Worm (Caenorhabditis elegans): ENCODE results near the gene ZK593.3.

Gene ZK593.3

DNA sequence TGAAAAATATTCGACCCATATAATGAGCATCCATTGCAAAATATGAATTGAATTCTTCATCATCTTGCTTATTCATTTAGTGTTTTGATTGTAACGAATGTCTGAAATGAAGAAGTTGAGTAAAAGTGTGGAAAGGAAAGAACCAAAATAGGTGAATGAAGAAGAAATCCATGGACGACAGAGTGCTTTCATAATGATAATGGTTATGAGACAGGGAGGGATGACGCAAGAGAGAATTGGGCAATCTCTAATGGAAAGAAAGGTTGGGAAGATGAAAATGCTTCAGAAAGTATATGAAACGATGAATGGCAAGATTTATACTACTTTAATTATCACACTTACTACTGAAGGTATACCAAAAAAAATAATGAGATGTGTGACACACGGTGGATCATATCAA lies 11.2 kb upstream of the ZK593.3 start, which contains the start of gene ZK596.3:
Gene ZK596.3 (minus strand): TSS at position 101 of the 400 bp plus-strand sequence.
- TF ChIP-seq aly-1 (tag; optimal IDR thresholded peaks at IDR 0.05) (no peak), hnd-1 (tag; optimal IDR thresholded peaks at IDR 0.05) (no peak), ets-7 (tag; optimal IDR thresholded peaks at IDR 0.05) (no peak), tbx-37 (GFP tag; conservative IDR thresholded peaks at IDR 0.05) (no peak), hmbx-1 (tag; optimal IDR thresholded peaks at IDR 0.05) (no peak), pes-1 (GFP tag; IDR thresholded peaks at IDR 0.05) (no peak), scrt-1 (GFP tag; IDR thresholded peaks at IDR 0.05) (no peak), B0310.2 (tag; optimal IDR thresholded peaks at IDR 0.05) (no peak), ceh-36 (tag; optimal IDR thresholded peaks at IDR 0.05) (no peak), flt-1 (GFP tag; IDR thresholded peaks at IDR 0.05) (no peak), ceh-13 (GFP tag; optimal IDR thresholded peaks at IDR 0.05) (no peak), tra-4 (tag; optimal IDR thresholded peaks at IDR 0.05) (no peak), sea-1 (GFP tag; conservative IDR thresholded peaks at IDR 0.05) (no peak), F13C5.2 (tag; optimal IDR thresholded peaks at IDR 0.05) (no peak), ama-1 (optimal IDR thresholded peaks at IDR 0.05) (no peak)

ce11 chrIV:10909206-10909605 lies 6.3 kb upstream of the ZK593.3 start, which contains the start of gene ZK596.2:
Gene ZK596.2 (minus strand): TSS chrIV:10909306.
- TF ChIP-seq hnd-1 (tag; optimal IDR thresholded peaks at IDR 0.05) (no peak), B0310.2 (tag; optimal IDR thresholded peaks at IDR 0.05) (no peak), ceh-13 (GFP tag; optimal IDR thresholded peaks at IDR 0.05) (no peak), ceh-36 (tag; optimal IDR thresholded peaks at IDR 0.05) (no peak), sea-1 (GFP tag; conservative IDR thresholded peaks at IDR 0.05) (no peak), F13C5.2 (tag; optimal IDR thresholded peaks at IDR 0.05) (no peak), pes-1 (GFP tag; IDR thresholded peaks at IDR 0.05) (no peak), flt-1 (GFP tag; IDR thresholded peaks at IDR 0.05) (no peak)

ce11 chrIV:10909708-10910107 lies 5.8 kb upstream of the ZK593.3 start, which contains the start of gene pyk-2:
Gene pyk-2 (plus strand): TSS chrIV:10909913.
- TF ChIP-seq ceh-36 (tag; optimal IDR thresholded peaks at IDR 0.05) = no peak
- no peak for TF ChIP-seq scrt-1 (GFP tag; IDR thresholded peaks at IDR 0.05)
- TF ChIP-seq sea-1 (GFP tag; conservative IDR thresholded peaks at IDR 0.05) = no peak
- TF ChIP-seq B0310.2 (tag; optimal IDR thresholded peaks at IDR 0.05) = no peak
- no peak for TF ChIP-seq F13C5.2 (tag; optimal IDR thresholded peaks at IDR 0.05)
- no peak for TF ChIP-seq tra-4 (tag; optimal IDR thresholded peaks at IDR 0.05)
- TF ChIP-seq hmg-4 (GFP tag; optimal IDR thresholded peaks at IDR 0.05) = no peak
- no peak for TF ChIP-seq ets-7 (tag; optimal IDR thresholded peaks at IDR 0.05)
- no peak for TF ChIP-seq tbx-11 (GFP tag; IDR thresholded peaks at IDR 0.05)
- TF ChIP-seq aly-1 (tag; optimal IDR thresholded peaks at IDR 0.05) = no peak
- TF ChIP-seq flt-1 (GFP tag; IDR thresholded peaks at IDR 0.05) = no peak
- no peak for TF ChIP-seq ceh-13 (GFP tag; optimal IDR thresholded peaks at IDR 0.05)
- no peak for TF ChIP-seq tbx-37 (GFP tag; conservative IDR thresholded peaks at IDR 0.05)
- no peak for TF ChIP-seq hmbx-1 (tag; optimal IDR thresholded peaks at IDR 0.05)
- no peak for TF ChIP-seq pes-1 (GFP tag; IDR thresholded peaks at IDR 0.05)
- TF ChIP-seq hnd-1 (tag; optimal IDR thresholded peaks at IDR 0.05) = no peak
- no peak for TF ChIP-seq ama-1 (optimal IDR thresholded peaks at IDR 0.05)

ce11 chrIV:10913081-10913480 lies 2.4 kb upstream of the ZK593.3 start, which contains the start of gene ZK593.2:
Gene ZK593.2 (plus strand): TSS chrIV:10913381.
- TF ChIP-seq hmg-4 (GFP tag; optimal IDR thresholded peaks at IDR 0.05) (no peak), pes-1 (GFP tag; IDR thresholded peaks at IDR 0.05) (no peak), flt-1 (GFP tag; IDR thresholded peaks at IDR 0.05) (no peak), tbx-11 (GFP tag; IDR thresholded peaks at IDR 0.05) (no peak), ceh-36 (tag; optimal IDR thresholded peaks at IDR 0.05) (no peak), B0310.2 (tag; optimal IDR thresholded peaks at IDR 0.05) (no peak), ceh-13 (GFP tag; optimal IDR thresholded peaks at IDR 0.05) (no peak), ets-7 (tag; optimal IDR thresholded peaks at IDR 0.05) (no peak), F13C5.2 (tag; optimal IDR thresholded peaks at IDR 0.05) (no peak), tbx-37 (GFP tag; conservative IDR thresholded peaks at IDR 0.05) (no peak), hmbx-1 (tag; optimal IDR thresholded peaks at IDR 0.05) (no peak), scrt-1 (GFP tag; IDR thresholded peaks at IDR 0.05) (no peak), sea-1 (GFP tag; conservative IDR thresholded peaks at IDR 0.05) (no peak), tra-4 (tag; optimal IDR thresholded peaks at IDR 0.05) (no peak), hnd-1 (tag; optimal IDR thresholded peaks at IDR 0.05) (no peak), aly-1 (tag; optimal IDR thresholded peaks at IDR 0.05) (no peak), ama-1 (optimal IDR thresholded peaks at IDR 0.05) (no peak)

- no peak for TF ChIP-seq tbx-37 (GFP tag; conservative IDR thresholded peaks at IDR 0.05)
- no peak for TF ChIP-seq hmbx-1 (tag; optimal IDR thresholded peaks at IDR 0.05)
- TF ChIP-seq F13C5.2 (tag; optimal IDR thresholded peaks at IDR 0.05) = no peak
- TF ChIP-seq B0310.2 (tag; optimal IDR thresholded peaks at IDR 0.05) = no peak
- no peak for TF ChIP-seq tbx-11 (GFP tag; IDR thresholded peaks at IDR 0.05)
- TF ChIP-seq ama-1 (optimal IDR thresholded peaks at IDR 0.05) = no peak
- TF ChIP-seq hmg-4 (GFP tag; optimal IDR thresholded peaks at IDR 0.05) = no peak
- no peak for TF ChIP-seq aly-1 (tag; optimal IDR thresholded peaks at IDR 0.05)
- TF ChIP-seq pes-1 (GFP tag; IDR thresholded peaks at IDR 0.05) = no peak
- no peak for TF ChIP-seq ets-7 (tag; optimal IDR thresholded peaks at IDR 0.05)
- TF ChIP-seq tra-4 (tag; optimal IDR thresholded peaks at IDR 0.05) = no peak
- no peak for TF ChIP-seq ceh-36 (tag; optimal IDR thresholded peaks at IDR 0.05)
- TF ChIP-seq hnd-1 (tag; optimal IDR thresholded peaks at IDR 0.05) = no peak
- no peak for TF ChIP-seq sea-1 (GFP tag; conservative IDR thresholded peaks at IDR 0.05)
- TF ChIP-seq flt-1 (GFP tag; IDR thresholded peaks at IDR 0.05) = no peak
- TF ChIP-seq scrt-1 (GFP tag; IDR thresholded peaks at IDR 0.05) = no peak
- TF ChIP-seq ceh-13 (GFP tag; optimal IDR thresholded peaks at IDR 0.05) = no peak
Observed at ce11 chrIV:10916134-10916533, 646 bp downstream of the ZK593.3 start.

- TF ChIP-seq sea-1 (GFP tag; conservative IDR thresholded peaks at IDR 0.05) = no peak
- TF ChIP-seq tbx-37 (GFP tag; conservative IDR thresholded peaks at IDR 0.05) = no peak
- peak; percentile 13 for TF ChIP-seq hmg-4 (GFP tag; optimal IDR thresholded peaks at IDR 0.05)
- TF ChIP-seq B0310.2 (tag; optimal IDR thresholded peaks at IDR 0.05) = no peak
- no peak for TF ChIP-seq ets-7 (tag; optimal IDR thresholded peaks at IDR 0.05)
- TF ChIP-seq F13C5.2 (tag; optimal IDR thresholded peaks at IDR 0.05) = peak; percentile 51
Observed at ce11 chrIV:10918877-10919560, 3.5 kb downstream of the ZK593.3 start.

DNA sequence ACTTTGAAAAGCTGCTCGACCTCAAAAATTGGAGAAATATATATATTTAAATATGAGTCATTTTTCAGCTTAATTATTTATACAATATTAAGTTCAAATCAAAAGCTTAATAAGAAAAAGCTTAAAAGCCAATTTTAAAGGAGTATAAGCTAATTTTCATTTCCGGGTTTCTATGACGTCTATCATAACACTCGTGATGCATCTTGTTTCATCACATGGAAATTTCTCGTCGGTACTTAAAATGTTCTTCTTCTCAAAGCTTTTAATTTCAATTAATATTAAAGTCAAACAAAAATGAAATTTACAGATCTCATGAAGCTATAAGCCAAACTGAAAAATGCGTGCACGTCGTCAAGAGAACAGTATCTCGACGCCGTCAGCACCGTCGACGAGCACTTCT lies 4.3 kb downstream of the ZK593.3 start, which contains the start of gene rbr-2:
Gene rbr-2 (plus strand): TSS at position 301 of the 400 bp plus-strand sequence.
- no peak for TF ChIP-seq hmg-4 (GFP tag; optimal IDR thresholded peaks at IDR 0.05)
- TF ChIP-seq flt-1 (GFP tag; IDR thresholded peaks at IDR 0.05) = no peak
- TF ChIP-seq tbx-37 (GFP tag; conservative IDR thresholded peaks at IDR 0.05) = no peak
- TF ChIP-seq hmbx-1 (tag; optimal IDR thresholded peaks at IDR 0.05) = no peak
- TF ChIP-seq ceh-36 (tag; optimal IDR thresholded peaks at IDR 0.05) = no peak
- TF ChIP-seq F13C5.2 (tag; optimal IDR thresholded peaks at IDR 0.05) = no peak
- no peak for TF ChIP-seq tbx-11 (GFP tag; IDR thresholded peaks at IDR 0.05)
- no peak for TF ChIP-seq aly-1 (tag; optimal IDR thresholded peaks at IDR 0.05)
- TF ChIP-seq tra-4 (tag; optimal IDR thresholded peaks at IDR 0.05) = no peak
- TF ChIP-seq ceh-13 (GFP tag; optimal IDR thresholded peaks at IDR 0.05) = no peak
- no peak for TF ChIP-seq pes-1 (GFP tag; IDR thresholded peaks at IDR 0.05)
- TF ChIP-seq B0310.2 (tag; optimal IDR thresholded peaks at IDR 0.05) = no peak
- TF ChIP-seq hnd-1 (tag; optimal IDR thresholded peaks at IDR 0.05) = no peak
- no peak for TF ChIP-seq ets-7 (tag; optimal IDR thresholded peaks at IDR 0.05)
- TF ChIP-seq scrt-1 (GFP tag; IDR thresholded peaks at IDR 0.05) = no peak
- no peak for TF ChIP-seq ama-1 (optimal IDR thresholded peaks at IDR 0.05)
